Worm (Caenorhabditis elegans): ENCODE data around the gene test-1.

DNA sequence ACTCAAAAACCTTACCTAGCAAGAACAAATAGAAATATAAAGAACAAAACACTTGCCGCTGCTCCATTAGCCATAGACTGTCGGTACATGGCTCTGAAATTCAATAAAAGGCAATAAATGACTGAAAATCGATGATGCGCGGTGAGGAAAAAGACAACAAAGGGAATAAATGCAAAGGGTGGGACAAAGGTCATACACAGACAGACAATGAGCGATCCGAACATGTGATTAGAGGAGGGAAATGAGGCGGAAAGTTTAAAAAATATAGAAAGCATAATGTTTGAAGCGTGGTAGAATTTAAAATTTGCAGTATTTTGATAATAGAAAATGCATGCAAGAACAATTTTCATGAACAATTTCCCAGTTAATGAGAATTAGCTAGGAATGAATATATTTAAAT, 3.8 kb downstream of the test-1 start, which contains the start of gene C54E4.12:
- TF ChIP-seq ceh-9 (tag; optimal IDR thresholded peaks at IDR 0.05) (no peak), unc-55 (GFP tag; optimal IDR thresholded peaks at IDR 0.05) (no peak), tbx-2 (tag; optimal IDR thresholded peaks at IDR 0.05) (no peak), K09A11.1 (tag; optimal IDR thresholded peaks at IDR 0.05; ENCODE audit: insufficient read depth) (no peak), fkh-10 (GFP tag; optimal IDR thresholded peaks at IDR 0.05) (no peak)
